Worm (Caenorhabditis elegans) whole organism, midembryonic: ENCODE data around the gene C44H9.6.

Experiments
- T22C8.4 ChIP-seq: fragments of 200-800 bp; sonication (Bioruptor generic); IDR thresholded peaks from 2 replicates; pipeline ENCODE4 v1.3.6; 2022; ENCODE audit warnings: missing genetic modification characterization, missing compliant biosample characterization
- cog-1 ChIP-seq: sonication (generic microtip); optimal IDR thresholded peaks from 2 replicates; lab custom pipeline; 2016; ENCODE audit warnings: missing genetic modification characterization, missing compliant biosample characterization
- flt-1 ChIP-seq: fragments of 200-800 bp; sonication (Bioruptor generic); IDR thresholded peaks from 2 replicates; pipeline ENCODE4 v1.3.6; 2022; ENCODE audit warnings: missing genetic modification characterization, missing compliant biosample characterization
- klf-2 ChIP-seq: fragments of 200-800 bp; sonication (Bioruptor generic); conservative IDR thresholded peaks from 2 replicates; pipeline ENCODE4 v1.3.6; 2022; ENCODE audit warnings: missing genetic modification reagents, missing genetic modification characterization, missing compliant biosample characterization
- med-1 ChIP-seq: sonication (generic microtip); optimal IDR thresholded peaks from 2 replicates; lab custom pipeline; 2017; ENCODE audit warnings: missing genetic modification characterization, mild to moderate bottlenecking, missing compliant biosample characterization, antibody characterized with exemption, missing genetic modification reagents; ENCODE audit not compliant: insufficient read depth
- ref-1 ChIP-seq: fragments of 200-800 bp; sonication (Bioruptor generic); conservative IDR thresholded peaks from 2 replicates; pipeline ENCODE4 v1.3.6; 2022; ENCODE audit warnings: missing genetic modification reagents, missing genetic modification characterization, missing compliant biosample characterization
- tab-1 ChIP-seq: fragments of 200-800 bp; sonication (Bioruptor generic); IDR thresholded peaks from 2 replicates; pipeline ENCODE4 v1.3.6; 2022; ENCODE audit warnings: missing genetic modification characterization, missing compliant biosample characterization
- ztf-29 ChIP-seq: fragments of 200-800 bp; sonication (Bioruptor generic); IDR thresholded peaks from 2 replicates; pipeline ENCODE4 v1.3.6; 2022; ENCODE audit warnings: missing genetic modification reagents, missing genetic modification characterization, missing compliant biosample characterization

DNA sequence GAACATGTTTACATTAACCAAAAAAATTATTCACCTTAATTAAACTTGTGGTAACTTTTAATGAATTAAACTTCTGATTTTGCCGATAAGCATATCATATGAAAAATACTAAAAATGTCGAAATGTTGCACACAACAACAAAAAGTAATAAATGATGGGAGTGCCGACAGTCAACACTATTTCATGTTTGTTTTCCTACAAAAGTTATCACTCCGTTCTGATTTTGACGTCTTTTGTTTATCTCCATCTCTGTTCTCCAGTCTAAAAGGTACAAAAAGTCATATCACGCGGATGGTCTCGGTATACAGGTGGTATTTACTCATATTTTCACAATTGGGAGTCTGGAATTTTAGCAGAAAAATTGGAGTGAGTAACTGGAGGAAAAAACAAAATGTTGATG, 29.8 kb downstream of the C44H9.6 start:
- TF ChIP-seq med-1 (GFP tag; lab: Kevin White, UChicago), result no peak
- no peak for TF ChIP-seq flt-1 (GFP tag; lab: Robert Waterston, UW)
- no peak for TF ChIP-seq ref-1 (GFP tag; lab: Robert Waterston, UW)
- no peak for TF ChIP-seq T22C8.4 (GFP tag; lab: Robert Waterston, UW)
- TF ChIP-seq klf-2 (GFP tag; lab: Robert Waterston, UW), result no peak
- TF ChIP-seq cog-1 (tag; lab: Kevin White, UChicago), result no peak
- no peak for TF ChIP-seq tab-1 (GFP tag; lab: Robert Waterston, UW)
- no peak for TF ChIP-seq ztf-29 (GFP tag; lab: Robert Waterston, UW)
